Worm (Caenorhabditis elegans) whole organism, early embryonic: ENCODE measurements around the gene mans-2.

Source experiments
- aly-1 ChIP-seq: sonication (generic microtip); optimal IDR thresholded peaks from 2 replicates; lab custom pipeline; 2016; ENCODE audit warnings: missing genetic modification characterization, missing compliant biosample characterization
- flt-1 ChIP-seq: fragments of 200-800 bp; sonication (Bioruptor generic); IDR thresholded peaks from 2 replicates; pipeline ENCODE4 v1.3.6; 2022; ENCODE audit warnings: missing genetic modification characterization, missing compliant biosample characterization

- TF ChIP-seq aly-1, result no peak
- no peak for TF ChIP-seq flt-1
Observed at ce11 chrV:11951227-11951626, 34.1 kb downstream of the mans-2 start.
